Worm (Caenorhabditis elegans) whole organism, young adult: ENCODE results near the gene srr-6.

Experiments used
- C17E4.6 ChIP-seq: fragments of 200-800 bp; sonication (Bioruptor generic); IDR thresholded peaks from 2 replicates; pipeline ENCODE4 v1.3.6; 2022; ENCODE audit warnings: missing genetic modification reagents, missing genetic modification characterization, missing compliant biosample characterization
- F10E7.11 ChIP-seq: sonication (generic microtip); optimal IDR thresholded peaks from 2 replicates; lab custom pipeline; 2017; ENCODE audit warnings: mild to moderate bottlenecking, missing genetic modification characterization, moderate library complexity, missing compliant biosample characterization
- F57A8.1 ChIP-seq: fragments of 200-800 bp; sonication (Bioruptor generic); optimal IDR thresholded peaks from 2 replicates; lab custom pipeline; 2018; ENCODE audit warnings: mild to moderate bottlenecking, missing genetic modification characterization, moderate library complexity, missing compliant biosample characterization
- F57C9.4 ChIP-seq: sonication (generic microtip); optimal IDR thresholded peaks from 2 replicates; lab custom pipeline; 2017; ENCODE audit warnings: mild to moderate bottlenecking, missing genetic modification characterization, missing compliant biosample characterization
- K11D2.4 ChIP-seq: fragments of 200-800 bp; sonication (Bioruptor generic); IDR thresholded peaks from 2 replicates; pipeline ENCODE4 v1.3.6; 2022; ENCODE audit warnings: missing genetic modification reagents, missing genetic modification characterization, missing compliant biosample characterization
- K12H6.12 ChIP-seq: fragments of 200-800 bp; sonication (Bioruptor generic); optimal IDR thresholded peaks from 2 replicates; lab custom pipeline; 2018; ENCODE audit warnings: mild to moderate bottlenecking, missing genetic modification characterization, missing compliant biosample characterization
- T07F8.4 ChIP-seq: sonication (generic microtip); optimal IDR thresholded peaks from 2 replicates; lab custom pipeline; 2016; ENCODE audit warnings: mild to moderate bottlenecking, missing genetic modification characterization, moderate library complexity, missing compliant biosample characterization
- Y53G8AR.9 ChIP-seq: fragments of 200-800 bp; sonication (Bioruptor generic); conservative IDR thresholded peaks from 2 replicates; pipeline ENCODE4 v1.3.6; 2022; ENCODE audit warnings: missing genetic modification reagents, missing genetic modification characterization, missing compliant biosample characterization
- Y56A3A.18 ChIP-seq: fragments of 200-800 bp; sonication (Bioruptor generic); IDR thresholded peaks from 2 replicates; pipeline ENCODE4 v1.3.6; 2022; ENCODE audit warnings: missing genetic modification reagents, missing genetic modification characterization, missing compliant biosample characterization
- Y95B8A.8 ChIP-seq: fragments of 200-800 bp; sonication (Bioruptor generic); IDR thresholded peaks from 2 replicates; pipeline ENCODE4 v1.3.6; 2022; ENCODE audit warnings: missing genetic modification reagents, missing genetic modification characterization, missing compliant biosample characterization
- ZK185.1 ChIP-seq: sonication (generic microtip); optimal IDR thresholded peaks from 2 replicates; lab custom pipeline; 2016; ENCODE audit warnings: mild to moderate bottlenecking, missing genetic modification characterization, missing compliant biosample characterization; ENCODE audit not compliant: poor library complexity, severe bottlenecking
- ama-1 ChIP-seq, 3 experiments: fragments of 150-350 bp in 1 of 3; sonication (generic microtip) in 2 of 3; optimal IDR thresholded peaks; 2 replicates each; lab custom pipeline; 2014 to 2018; ENCODE audit warnings: missing biosample characterization in 2 of 3, missing genetic modification characterization in 2 of 3, missing genetic modification reagents in 2 of 3
- aptf-3 ChIP-seq: fragments of 200-800 bp; sonication (Bioruptor generic); IDR thresholded peaks from 2 replicates; pipeline ENCODE4 v1.3.6; 2022; ENCODE audit warnings: missing genetic modification characterization, missing compliant biosample characterization
- attf-6 ChIP-seq: fragments of 200-800 bp; sonication (Bioruptor generic); IDR thresholded peaks from 2 replicates; pipeline ENCODE4 v1.3.6; 2022; ENCODE audit warnings: missing genetic modification reagents, missing genetic modification characterization, missing compliant biosample characterization
- bed-1 ChIP-seq: fragments of 200-800 bp; sonication (Bioruptor generic); IDR thresholded peaks from 2 replicates; pipeline ENCODE4 v1.3.6; 2022; ENCODE audit warnings: missing genetic modification reagents, missing genetic modification characterization, missing compliant biosample characterization
- cebp-1 ChIP-seq, 2 experiments: fragments of 200-800 bp in 1 of 2; sonication (Bioruptor generic) in 1 of 2; sonication (generic microtip) in 1 of 2; IDR thresholded peaks in 1 of 2; optimal IDR thresholded peaks in 1 of 2; 2 replicates each; pipeline versions ENCODE4 v1.3.6 to Lab custom; 2017 to 2022; ENCODE audit warnings: missing compliant biosample characterization in 2 of 2, missing genetic modification characterization in 2 of 2, mild to moderate bottlenecking in 1 of 2, missing genetic modification reagents in 1 of 2, moderate library complexity in 1 of 2
- cebp-2 ChIP-seq: fragments of 200-800 bp; sonication (Bioruptor generic); IDR thresholded peaks from 2 replicates; pipeline ENCODE4 v1.3.6; 2022; ENCODE audit warnings: missing genetic modification characterization, missing compliant biosample characterization
- ceh-100 ChIP-seq: fragments of 200-800 bp; sonication (Bioruptor generic); IDR thresholded peaks from 2 replicates; pipeline ENCODE4 v1.3.6; 2022; ENCODE audit warnings: missing genetic modification reagents, missing genetic modification characterization, missing compliant biosample characterization
- ceh-27 ChIP-seq: fragments of 200-800 bp; sonication (Bioruptor generic); optimal IDR thresholded peaks from 2 replicates; lab custom pipeline; 2018; ENCODE audit warnings: mild to moderate bottlenecking, missing genetic modification characterization, moderate library complexity, missing compliant biosample characterization
- ceh-40 ChIP-seq: fragments of 200-800 bp; sonication (Bioruptor generic); IDR thresholded peaks from 2 replicates; pipeline ENCODE4 v1.3.6; 2022; ENCODE audit warnings: missing genetic modification characterization, missing compliant biosample characterization
- die-1 ChIP-seq: sonication (generic microtip); optimal IDR thresholded peaks from 2 replicates; lab custom pipeline; 2016; ENCODE audit warnings: missing genotype, mild to moderate bottlenecking, missing genetic modification characterization, missing compliant biosample characterization
- dox-1 ChIP-seq: fragments of 200-800 bp; sonication (Bioruptor generic); IDR thresholded peaks from 2 replicates; pipeline ENCODE4 v1.3.6; 2022; ENCODE audit warnings: missing genetic modification reagents, missing genetic modification characterization, missing compliant biosample characterization
- dpff-1 ChIP-seq: sonication (generic microtip); optimal IDR thresholded peaks from 2 replicates; lab custom pipeline; 2017; ENCODE audit warnings: mild to moderate bottlenecking, missing genetic modification characterization, missing compliant biosample characterization
- dpl-1 ChIP-seq: fragments of 150-350 bp; optimal IDR thresholded peaks from 2 replicates; lab custom pipeline; 2014; ENCODE audit warnings: missing biosample characterization, missing genetic modification reagents, missing genetic modification characterization
- efl-1 ChIP-seq: fragments of 150-350 bp; optimal IDR thresholded peaks from 2 replicates; lab custom pipeline; 2014; ENCODE audit warnings: missing biosample characterization, missing genetic modification reagents, missing genetic modification characterization
- fkh-3 ChIP-seq: sonication (generic microtip); optimal IDR thresholded peaks from 2 replicates; lab custom pipeline; 2016; ENCODE audit warnings: mild to moderate bottlenecking, missing genetic modification characterization, missing compliant biosample characterization
- gei-17 ChIP-seq: fragments of 200-800 bp; sonication (Bioruptor generic); optimal IDR thresholded peaks from 2 replicates; lab custom pipeline; 2018; ENCODE audit warnings: mild to moderate bottlenecking, missing genetic modification characterization, missing compliant biosample characterization
- hmg-1.2 ChIP-seq: fragments of 200-800 bp; sonication (Bioruptor generic); IDR thresholded peaks from 2 replicates; pipeline ENCODE4 v1.3.6; 2022; ENCODE audit warnings: missing genetic modification reagents, missing genetic modification characterization, missing compliant biosample characterization
- lag-1 ChIP-seq: fragments of 200-800 bp; sonication (Bioruptor generic); IDR thresholded peaks from 2 replicates; pipeline ENCODE4 v1.3.6; 2022; ENCODE audit warnings: missing genetic modification reagents, missing genetic modification characterization, missing compliant biosample characterization
- let-607 ChIP-seq, 2 experiments: fragments of 200-800 bp in 1 of 2; sonication (Bioruptor generic) in 1 of 2; sonication (generic microtip) in 1 of 2; optimal IDR thresholded peaks; 2 replicates each; lab custom pipeline; 2016 to 2018; ENCODE audit warnings: mild to moderate bottlenecking in 2 of 2, missing compliant biosample characterization in 2 of 2, missing genetic modification characterization in 2 of 2, moderate library complexity in 2 of 2, missing genotype in 1 of 2
- lin-26 ChIP-seq: fragments of 200-800 bp; sonication (Bioruptor generic); IDR thresholded peaks from 2 replicates; pipeline ENCODE4 v1.3.6; 2022; ENCODE audit warnings: missing genetic modification reagents, missing genetic modification characterization, missing compliant biosample characterization
- lin-35 ChIP-seq, 3 experiments: fragments of 150-350 bp in 2 of 3; sonication (generic microtip) in 1 of 3; optimal IDR thresholded peaks; 2 replicates each; lab custom pipeline; 2014 to 2018; ENCODE audit warnings: missing biosample characterization in 3 of 3, missing genetic modification characterization in 3 of 3, missing genetic modification reagents in 3 of 3
- lin-40 ChIP-seq: sonication (generic microtip); optimal IDR thresholded peaks from 2 replicates; lab custom pipeline; 2016; ENCODE audit warnings: missing genetic modification characterization, mild to moderate bottlenecking, missing compliant biosample characterization, missing genotype, missing genetic modification reagents
- lsl-1 ChIP-seq: fragments of 200-800 bp; sonication (Bioruptor generic); optimal IDR thresholded peaks from 2 replicates; lab custom pipeline; 2018; ENCODE audit warnings: mild to moderate bottlenecking, missing genetic modification characterization, moderate library complexity, missing compliant biosample characterization
- nhr-179 ChIP-seq: sonication (generic microtip); optimal IDR thresholded peaks from 2 replicates; lab custom pipeline; 2016; ENCODE audit warnings: mild to moderate bottlenecking, missing genetic modification characterization, missing compliant biosample characterization
- sea-2 ChIP-seq: fragments of 200-800 bp; sonication (Bioruptor generic); IDR thresholded peaks from 2 replicates; pipeline ENCODE4 v1.3.6; 2022; ENCODE audit warnings: missing genetic modification characterization, missing compliant biosample characterization
- sptf-2 ChIP-seq: fragments of 200-800 bp; sonication (Bioruptor generic); optimal IDR thresholded peaks from 2 replicates; lab custom pipeline; 2018; ENCODE audit warnings: mild to moderate bottlenecking, missing genetic modification characterization, missing compliant biosample characterization
- unc-130 ChIP-seq: sonication (generic microtip); optimal IDR thresholded peaks from 2 replicates; lab custom pipeline; 2016; ENCODE audit warnings: missing genetic modification reagents, missing genetic modification characterization, missing compliant biosample characterization
- xnd-1 ChIP-seq: sonication (generic microtip); optimal IDR thresholded peaks from 2 replicates; lab custom pipeline; 2016; ENCODE audit warnings: missing genotype, missing genetic modification reagents, missing genetic modification characterization, missing compliant biosample characterization
- zim-3 ChIP-seq: sonication (generic microtip); optimal IDR thresholded peaks from 2 replicates; lab custom pipeline; 2017; ENCODE audit warnings: mild to moderate bottlenecking, missing genetic modification characterization, moderate library complexity, missing compliant biosample characterization
- ztf-28 ChIP-seq: fragments of 200-800 bp; sonication (Bioruptor generic); IDR thresholded peaks from 2 replicates; pipeline ENCODE4 v1.3.6; 2022; ENCODE audit warnings: missing genetic modification reagents, missing genetic modification characterization, missing compliant biosample characterization
- ztf-3 ChIP-seq: fragments of 200-800 bp; sonication (Bioruptor generic); optimal IDR thresholded peaks from 2 replicates; lab custom pipeline; 2018; ENCODE audit warnings: mild to moderate bottlenecking, missing genetic modification characterization, missing compliant biosample characterization
- ztf-6 ChIP-seq: fragments of 200-800 bp; sonication (Bioruptor generic); IDR thresholded peaks from 2 replicates; pipeline ENCODE4 v1.3.6; 2022; ENCODE audit warnings: missing genetic modification reagents, missing genetic modification characterization, missing compliant biosample characterization

Gene srr-6

ce11 chrV:5049333-5049942 lies 36.8 kb downstream of the srr-6 start, which contains the start of the genes pqn-51 and K11D12.14 (continued):
- TF ChIP-seq attf-6 (GFP tag; lab: Robert Waterston, UW) (peak; percentile 74), unc-130 (GFP tag; lab: Kevin White, UChicago) (no peak), gei-17 (GFP tag; lab: Kevin White, UChicago) (peak; percentile 72), dpff-1 (tag; lab: Kevin White, UChicago) (no peak), ceh-27 (GFP tag; lab: Kevin White, UChicago) (peak; percentile 71), cebp-1 (GFP tag; IDR thresholded peaks at IDR 0.05; lab: Robert Waterston, UW) (peak; percentile 90), cebp-1 (tag; optimal IDR thresholded peaks at IDR 0.05; lab: Kevin White, UChicago) (peak; percentile 97), Y56A3A.18 (GFP tag; lab: Robert Waterston, UW) (peak; percentile 89; the same call in 1 of the 2 replicates), lin-26 (GFP tag; lab: Robert Waterston, UW) (peak; percentile 81), let-607 (tag; optimal IDR thresholded peaks at IDR 0.05; lab: Kevin White, UChicago) (peak; percentile 77 to 91), efl-1 (GFP tag; lab: Kevin White, UChicago) (peak; percentile 44), F57A8.1 (GFP tag; lab: Kevin White, UChicago) (no peak), zim-3 (tag; lab: Kevin White, UChicago) (no peak), xnd-1 (tag; lab: Kevin White, UChicago) (peak; percentile 45), ztf-3 (peak; percentile 15), ceh-40 (GFP tag; lab: Robert Waterston, UW) (no peak), sea-2 (GFP tag; lab: Robert Waterston, UW) (0 out of 2 replicates have a peak, but pooled peaks have one; percentile 33), dpl-1 (GFP tag; lab: Kevin White, UChicago) (peak; percentile 52), K11D2.4 (GFP tag; lab: Robert Waterston, UW) (peak; percentile 94), aptf-3 (no peak), sptf-2 (GFP tag; lab: Kevin White, UChicago) (no peak), cebp-2 (GFP tag; lab: Robert Waterston, UW) (no peak), die-1 (tag; lab: Kevin White, UChicago) (no peak), nhr-179 (tag; lab: Kevin White, UChicago) (no peak), bed-1 (GFP tag; lab: Robert Waterston, UW) (no peak), F10E7.11 (tag; lab: Kevin White, UChicago) (no peak), lag-1 (GFP tag; lab: Robert Waterston, UW) (no peak), ZK185.1 (tag; lab: Kevin White, UChicago) (peak; percentile 81), ceh-100 (GFP tag; lab: Robert Waterston, UW) (peak; percentile 92), Y53G8AR.9 (GFP tag; lab: Robert Waterston, UW) (peak; percentile 88), fkh-3 (tag; lab: Kevin White, UChicago) (no peak), ama-1 (optimal IDR thresholded peaks at IDR 0.05; lab: Kevin White, UChicago) (peak; percentile 93), ama-1 (GFP tag; optimal IDR thresholded peaks at IDR 0.05; lab: Kevin White, UChicago) (no peak), hmg-1.2 (GFP tag; lab: Robert Waterston, UW) (peak; percentile 81), T07F8.4 (tag; lab: Kevin White, UChicago) (no peak), ztf-28 (GFP tag; lab: Robert Waterston, UW) (0 out of 2 replicates have a peak, but pooled peaks have one; percentile 35), lsl-1 (GFP tag; lab: Kevin White, UChicago) (peak; percentile 55), dox-1 (GFP tag; lab: Robert Waterston, UW) (peak; percentile 97), Y95B8A.8 (peak; percentile 57; the same call in 1 of the 2 replicates), lin-35 (GFP tag; optimal IDR thresholded peaks at IDR 0.05; lab: Kevin White, UChicago) (peak in 2 of 3 experiments; percentile 34 to 90), F57C9.4 (tag; lab: Kevin White, UChicago) (no peak), lin-40 (tag; lab: Kevin White, UChicago) (peak; percentile 95), ztf-6 (0 out of 2 replicates have a peak, but pooled peaks have one; percentile 50), C17E4.6 (GFP tag; lab: Robert Waterston, UW) (0 out of 2 replicates have a peak, but pooled peaks have one; percentile 32), K12H6.12 (tag; lab: Kevin White, UChicago) (peak; percentile 89)
